Worm (Caenorhabditis elegans) whole organism, L1 larva: ENCODE measurements around the gene C01G10.10.

ENCODE experiments used
- C04F5.9 ChIP-seq: sonication (generic microtip); optimal IDR thresholded peaks from 2 replicates; lab custom pipeline; 2016; ENCODE audit warnings: missing genetic modification characterization, missing compliant biosample characterization
- F16B12.6 ChIP-seq: fragments of 150-350 bp; optimal IDR thresholded peaks from 2 replicates; lab custom pipeline; 2014; ENCODE audit warnings: missing biosample characterization, missing genetic modification characterization
- alr-1 ChIP-seq: fragments of 200-800 bp; sonication (Bioruptor generic); optimal IDR thresholded peaks from 2 replicates; lab custom pipeline; 2018; ENCODE audit warnings: borderline replicate concordance, mild to moderate bottlenecking, missing genetic modification characterization, missing compliant biosample characterization
- blmp-1 ChIP-seq: fragments of 150-350 bp; optimal IDR thresholded peaks from 2 replicates; lab custom pipeline; 2014; ENCODE audit warnings: missing biosample characterization, missing genetic modification characterization
- egl-27 ChIP-seq, 2 experiments: fragments of 150-350 bp in 1 of 2; sonication (generic microtip); optimal IDR thresholded peaks; 3 replicates each; lab custom pipeline; 2017 to 2018; ENCODE audit warnings: missing biosample characterization in 2 of 2, missing genetic modification characterization in 2 of 2, missing genetic modification reagents in 2 of 2
- elt-3 ChIP-seq, 6 experiments: fragments of 150-350 bp in 1 of 6; sonication (generic microtip); optimal IDR thresholded peaks; 2 replicates each; lab custom pipeline; 2017 to 2018; ENCODE audit warnings: missing biosample characterization in 6 of 6, missing genetic modification characterization in 6 of 6, inconsistent platforms in 1 of 6
- lin-39 ChIP-seq: fragments of 150-350 bp; optimal IDR thresholded peaks from 2 replicates; lab custom pipeline; 2014; ENCODE audit warnings: missing biosample characterization, missing genetic modification reagents, missing genetic modification characterization
- nhr-12 ChIP-seq: sonication (generic microtip); optimal IDR thresholded peaks from 2 replicates; lab custom pipeline; 2017; ENCODE audit warnings: missing biosample characterization, missing genetic modification characterization
- nhr-28 ChIP-seq: fragments of 150-350 bp; optimal IDR thresholded peaks from 2 replicates; lab custom pipeline; 2014; ENCODE audit warnings: missing biosample characterization, missing genetic modification characterization
- sox-4 ChIP-seq: sonication (generic microtip); optimal IDR thresholded peaks from 2 replicates; lab custom pipeline; 2016; ENCODE audit warnings: missing genetic modification characterization, missing compliant biosample characterization
- tlp-1 ChIP-seq: fragments of 150-350 bp; optimal IDR thresholded peaks from 2 replicates; lab custom pipeline; 2014; ENCODE audit warnings: missing biosample characterization, missing genetic modification characterization
- unc-86 ChIP-seq: sonication (generic microtip); optimal IDR thresholded peaks from 2 replicates; lab custom pipeline; 2016; ENCODE audit warnings: missing genetic modification characterization, missing compliant biosample characterization

DNA sequence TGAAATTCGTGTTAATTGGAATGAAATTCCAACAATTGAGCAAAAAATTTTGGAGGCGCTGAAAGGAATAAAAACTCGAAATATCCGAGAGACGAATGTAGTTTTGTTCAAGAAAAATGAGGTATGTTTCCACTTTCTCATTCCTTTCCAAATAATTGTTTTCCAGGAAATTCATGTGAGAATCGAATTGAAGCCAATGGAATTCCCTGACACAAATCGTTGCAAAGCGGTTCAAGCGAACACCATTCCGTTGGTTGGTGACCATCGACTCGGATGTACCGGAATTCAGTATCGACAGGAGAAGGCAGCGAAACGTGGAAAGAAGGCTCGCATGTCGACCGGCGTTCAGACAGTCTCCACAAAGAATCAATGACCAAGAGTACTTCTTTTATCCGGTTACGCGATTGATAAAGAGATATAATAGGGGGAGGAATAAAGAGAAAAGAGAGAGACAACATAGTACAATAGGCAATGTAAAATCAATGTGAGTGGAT lies 25.8 kb downstream of the C01G10.10 start:
- TF ChIP-seq lin-39 (tag; lab: Kevin White, UChicago) (no peak), elt-3 (tag; optimal IDR thresholded peaks at IDR 0.05; lab: Kevin White, UChicago) (no peak), C04F5.9 (tag; lab: Kevin White, UChicago) (no peak), tlp-1 (tag; lab: Kevin White, UChicago) (no peak), unc-86 (tag; lab: Kevin White, UChicago) (no peak), nhr-12 (tag; lab: Kevin White, UChicago) (no peak), F16B12.6 (tag; lab: Kevin White, UChicago) (no peak), egl-27 (tag; optimal IDR thresholded peaks at IDR 0.05; lab: Kevin White, UChicago) (no peak), blmp-1 (tag; lab: Kevin White, UChicago) (no peak), sox-4 (no peak), nhr-28 (tag; lab: Kevin White, UChicago) (no peak), alr-1 (tag; lab: Kevin White, UChicago) (no peak)
